Fruit fly (Drosophila melanogaster): Measurements from ENCODE around the gene hry.

Gene hry

dm6 chr3L:8641049-8641448 lies 34.5 kb upstream of the hry start:
- no peak for TF ChIP-seq bab1 (GFP tag; optimal IDR thresholded peaks at IDR 0.05)
- no peak for TF ChIP-seq Hr96 (GFP tag; optimal IDR thresholded peaks at IDR 0.05)
- TF ChIP-seq tj (GFP tag; optimal IDR thresholded peaks at IDR 0.05): no peak
- TF ChIP-seq kay (GFP tag; ENCODE audit: borderline replicate concordance): no peak
- no peak for TF ChIP-seq cic (GFP tag; optimal IDR thresholded peaks at IDR 0.05)
- no peak for TF ChIP-seq cnc (optimal IDR thresholded peaks at IDR 0.05)

dm6 chr3L:8643810-8644552 lies 31.6 kb upstream of the hry start:
- TF ChIP-seq Crg-1 (GFP tag; optimal IDR thresholded peaks at IDR 0.05): no peak
- no peak for TF ChIP-seq tj (GFP tag; optimal IDR thresholded peaks at IDR 0.05)
- no peak for TF ChIP-seq bab1 (GFP tag; optimal IDR thresholded peaks at IDR 0.05)
- TF ChIP-seq Mnt (GFP tag; optimal IDR thresholded peaks at IDR 0.05): no peak
- no peak for TF ChIP-seq kay (GFP tag; ENCODE audit: borderline replicate concordance)
- no peak for TF ChIP-seq cic (GFP tag; optimal IDR thresholded peaks at IDR 0.05)
- TF ChIP-seq toe (GFP tag; optimal IDR thresholded peaks at IDR 0.05): no peak
- TF ChIP-seq CG7101 (tag; optimal IDR thresholded peaks at IDR 0.05): no peak
- TF ChIP-seq CG1620 (GFP tag; optimal IDR thresholded peaks at IDR 0.05): no peak
- no peak for TF ChIP-seq ovo (GFP tag; optimal IDR thresholded peaks at IDR 0.05)
- no peak for TF ChIP-seq cnc (optimal IDR thresholded peaks at IDR 0.05)
- no peak for TF ChIP-seq CG5204 (GFP tag; optimal IDR thresholded peaks at IDR 0.05)
- no peak for TF ChIP-seq pad (GFP tag; optimal IDR thresholded peaks at IDR 0.05)
- no peak for TF ChIP-seq CG33017 (tag; optimal IDR thresholded peaks at IDR 0.05)
- TF ChIP-seq Clk (GFP tag; optimal IDR thresholded peaks at IDR 0.05): no peak
- no peak for TF ChIP-seq Hr96 (GFP tag; optimal IDR thresholded peaks at IDR 0.05)
- no peak for TF ChIP-seq CG7045 (GFP tag; optimal IDR thresholded peaks at IDR 0.05)

- TF ChIP-seq CG1620 (GFP tag; optimal IDR thresholded peaks at IDR 0.05) (no peak), tj (GFP tag; optimal IDR thresholded peaks at IDR 0.05) (no peak), Mnt (GFP tag; optimal IDR thresholded peaks at IDR 0.05) (no peak), toe (GFP tag; optimal IDR thresholded peaks at IDR 0.05) (no peak)
Measured at dm6 chr3L:8646821-8647220, 28.7 kb upstream of the hry start, which contains the start of the genes CG13305 and Pex7. Gene CG13305 (minus strand): TSS chr3L:8646822. Gene Pex7 (plus strand): TSS chr3L:8647145.

dm6 chr3L:8648836-8649235 lies 26.7 kb upstream of the hry start, which contains the start of gene Arr2:
Gene Arr2 (minus strand): TSS chr3L:8648936.
- TF ChIP-seq toe (GFP tag; optimal IDR thresholded peaks at IDR 0.05) (no peak), kay (GFP tag; ENCODE audit: borderline replicate concordance) (peak; percentile 46)

- TF ChIP-seq kay (GFP tag; ENCODE audit: borderline replicate concordance) (peak; percentile 23), CG5204 (GFP tag; optimal IDR thresholded peaks at IDR 0.05) (no peak), Hr96 (GFP tag; optimal IDR thresholded peaks at IDR 0.05) (no peak), bab1 (GFP tag; optimal IDR thresholded peaks at IDR 0.05) (peak; percentile 63)
Measured at dm6 chr3L:8651876-8652571, 23.5 kb upstream of the hry start.

- TF ChIP-seq CG5204 (GFP tag; optimal IDR thresholded peaks at IDR 0.05): no peak
Measured at dm6 chr3L:8652572-8652977, 23.0 kb upstream of the hry start.

dm6 chr3L:8653572-8653971 lies 22.0 kb upstream of the hry start:
- TF ChIP-seq Hr96 (GFP tag; optimal IDR thresholded peaks at IDR 0.05) (no peak), CG14711 (tag; optimal IDR thresholded peaks at IDR 0.05) (no peak), tj (GFP tag; optimal IDR thresholded peaks at IDR 0.05) (no peak), CG1620 (GFP tag; optimal IDR thresholded peaks at IDR 0.05) (no peak), CG12768 (GFP tag; optimal IDR thresholded peaks at IDR 0.05) (no peak), Crg-1 (GFP tag; optimal IDR thresholded peaks at IDR 0.05) (no peak), kay (GFP tag; ENCODE audit: borderline replicate concordance) (no peak), CG7045 (GFP tag; optimal IDR thresholded peaks at IDR 0.05) (no peak), Mnt (GFP tag; optimal IDR thresholded peaks at IDR 0.05) (no peak), pad (GFP tag; optimal IDR thresholded peaks at IDR 0.05) (no peak), CG33017 (tag; optimal IDR thresholded peaks at IDR 0.05) (no peak), toe (GFP tag; optimal IDR thresholded peaks at IDR 0.05) (no peak), Clk (GFP tag; optimal IDR thresholded peaks at IDR 0.05) (no peak), CG5204 (GFP tag; optimal IDR thresholded peaks at IDR 0.05) (no peak), CG11617 (GFP tag; optimal IDR thresholded peaks at IDR 0.05) (no peak), cnc (optimal IDR thresholded peaks at IDR 0.05) (no peak), cic (GFP tag; optimal IDR thresholded peaks at IDR 0.05) (no peak), bab1 (GFP tag; optimal IDR thresholded peaks at IDR 0.05) (no peak)
